Fruit fly (Drosophila melanogaster) whole organism, prepupa: Measurements from ENCODE around the gene CG32187.

Experiments
- Blimp-1 ChIP-seq: fragments of 200-800 bp; sonication (Bioruptor generic); optimal IDR thresholded peaks from 3 replicates; lab custom pipeline; 2017; ENCODE audit warnings: missing biosample characterization, missing genetic modification characterization, mild to moderate bottlenecking, moderate library complexity, missing genetic modification reagents
- CG10631 ChIP-seq: fragments of 200-800 bp; sonication (Bioruptor generic); optimal IDR thresholded peaks from 2 replicates; lab custom pipeline; 2016; ENCODE audit warnings: missing biosample characterization, missing genetic modification characterization
- CG11294 ChIP-seq: fragments of 200-800 bp; sonication (Bioruptor generic); IDR thresholded peaks from 2 replicates; pipeline ENCODE4 v1.3.6; 2022; ENCODE audit warnings: missing biosample characterization, missing genetic modification characterization
- CG11762 ChIP-seq: fragments of 200-800 bp; sonication (Bioruptor generic); optimal IDR thresholded peaks from 3 replicates; lab custom pipeline; 2016; ENCODE audit warnings: missing biosample characterization, missing genetic modification characterization; ENCODE audit not compliant: insufficient read depth
- CG15336 ChIP-seq: fragments of 200-800 bp; sonication (Bioruptor generic); IDR thresholded peaks from 2 replicates; pipeline ENCODE4 v1.3.6; 2022; ENCODE audit warnings: missing biosample characterization, missing genetic modification characterization
- CG1621 ChIP-seq: fragments of 200-800 bp; sonication (Bioruptor generic); optimal IDR thresholded peaks from 3 replicates; lab custom pipeline; 2018; ENCODE audit warnings: missing biosample characterization, mild to moderate bottlenecking, missing genetic modification characterization
- CG16779 ChIP-seq: fragments of 200-800 bp; sonication (Bioruptor generic); optimal IDR thresholded peaks from 3 replicates; lab custom pipeline; 2017; ENCODE audit warnings: missing biosample characterization, mild to moderate bottlenecking, missing genetic modification characterization
- CG31627 ChIP-seq: fragments of 200-800 bp; sonication (Bioruptor generic); optimal IDR thresholded peaks from 3 replicates; lab custom pipeline; 2016; ENCODE audit warnings: missing biosample characterization, missing genetic modification characterization
- CG3919 ChIP-seq: fragments of 200-800 bp; sonication (Bioruptor generic); optimal IDR thresholded peaks from 3 replicates; lab custom pipeline; 2016; ENCODE audit warnings: missing biosample characterization, missing genetic modification characterization
- CG4318 ChIP-seq: fragments of 200-800 bp; sonication (Bioruptor generic); optimal IDR thresholded peaks from 3 replicates; lab custom pipeline; 2017; ENCODE audit warnings: missing biosample characterization, mild to moderate bottlenecking, missing genetic modification characterization
- CG6163 ChIP-seq: fragments of 200-800 bp; sonication (Bioruptor generic); IDR thresholded peaks from 3 replicates; pipeline ENCODE4 v1.3.6; 2022; ENCODE audit warnings: missing biosample characterization, missing genetic modification characterization
- CG6276 ChIP-seq: fragments of 200-800 bp; sonication (Bioruptor generic); optimal IDR thresholded peaks from 2 replicates; lab custom pipeline; 2017; ENCODE audit warnings: missing biosample characterization, mild to moderate bottlenecking, missing genetic modification characterization
- CG7368 ChIP-seq: fragments of 200-800 bp; sonication (Bioruptor generic); optimal IDR thresholded peaks from 3 replicates; lab custom pipeline; 2016; ENCODE audit warnings: missing biosample characterization, missing genetic modification characterization
- CG8119 ChIP-seq: fragments of 200-800 bp; sonication (Bioruptor generic); IDR thresholded peaks from 3 replicates; pipeline ENCODE4 v1.3.6; 2022; ENCODE audit warnings: missing biosample characterization, missing genetic modification characterization
- CG8319 ChIP-seq: fragments of 200-800 bp; sonication (Bioruptor generic); optimal IDR thresholded peaks from 3 replicates; lab custom pipeline; 2016; ENCODE audit warnings: missing biosample characterization, missing genetic modification characterization
- CG8632 ChIP-seq: fragments of 200-800 bp; sonication (Bioruptor generic); optimal IDR thresholded peaks from 3 replicates; lab custom pipeline; 2016; ENCODE audit warnings: missing biosample characterization, missing genetic modification characterization
- CG9139 ChIP-seq: fragments of 200-800 bp; sonication (Bioruptor generic); optimal IDR thresholded peaks from 3 replicates; lab custom pipeline; 2017; ENCODE audit warnings: missing biosample characterization, mild to moderate bottlenecking, missing genetic modification characterization
- Eip75B ChIP-seq: fragments of 200-800 bp; sonication (Bioruptor generic); optimal IDR thresholded peaks from 3 replicates; lab custom pipeline; 2016; ENCODE audit warnings: missing biosample characterization, missing genetic modification characterization
- Eip78C ChIP-seq: fragments of 200-800 bp; sonication (Bioruptor generic); peaks from one replicate; lab custom pipeline; 2016; ENCODE audit warnings: missing biosample characterization, missing genetic modification characterization
- Ets96B ChIP-seq: fragments of 200-800 bp; optimal IDR thresholded peaks from 2 replicates; lab custom pipeline; 2019; ENCODE audit warnings: missing biosample characterization, mild to moderate bottlenecking, missing genetic modification characterization, moderate library complexity
- Lpt ChIP-seq: fragments of 200-800 bp; sonication (Bioruptor generic); optimal IDR thresholded peaks from 3 replicates; lab custom pipeline; 2016; ENCODE audit warnings: missing biosample characterization, missing genetic modification characterization
- OdsH ChIP-seq: fragments of 200-800 bp; sonication (Bioruptor generic); optimal IDR thresholded peaks from 3 replicates; lab custom pipeline; 2016; ENCODE audit warnings: missing biosample characterization, missing genetic modification characterization
- Sox102F ChIP-seq: fragments of 200-800 bp; sonication (Bioruptor generic); optimal IDR thresholded peaks from 2 replicates; lab custom pipeline; 2016; ENCODE audit warnings: missing biosample characterization, mild to moderate bottlenecking, missing genetic modification characterization
- Sox14 ChIP-seq: fragments of 200-800 bp; sonication (Bioruptor generic); optimal IDR thresholded peaks from 3 replicates; lab custom pipeline; 2016; ENCODE audit warnings: missing biosample characterization, missing genetic modification characterization
- Sox15 ChIP-seq: fragments of 200-800 bp; sonication (Bioruptor generic); optimal IDR thresholded peaks from 3 replicates; lab custom pipeline; 2016; ENCODE audit warnings: missing biosample characterization, missing genetic modification characterization
- achi ChIP-seq: fragments of 200-800 bp; sonication (Bioruptor generic); optimal IDR thresholded peaks from 3 replicates; lab custom pipeline; 2016; ENCODE audit warnings: missing biosample characterization, missing genetic modification characterization
- acj6 ChIP-seq: fragments of 200-800 bp; sonication (Bioruptor generic); optimal IDR thresholded peaks from 3 replicates; lab custom pipeline; 2016; ENCODE audit warnings: missing biosample characterization, missing genetic modification characterization
- cyc ChIP-seq: fragments of 200-800 bp; sonication (Bioruptor generic); optimal IDR thresholded peaks from 3 replicates; lab custom pipeline; 2016; ENCODE audit warnings: missing biosample characterization, missing genetic modification characterization
- dac ChIP-seq: fragments of 200-800 bp; sonication (Bioruptor generic); optimal IDR thresholded peaks from 2 replicates; lab custom pipeline; 2017; ENCODE audit warnings: missing biosample characterization, mild to moderate bottlenecking, missing genetic modification characterization
- dsx ChIP-seq: fragments of 200-800 bp; optimal IDR thresholded peaks from 3 replicates; lab custom pipeline; 2019; ENCODE audit warnings: missing biosample characterization, mild to moderate bottlenecking, missing genetic modification characterization, moderate library complexity; ENCODE audit not compliant: poor library complexity, severe bottlenecking
- fkh ChIP-seq: fragments of 200-800 bp; sonication (Bioruptor generic); optimal IDR thresholded peaks from 3 replicates; lab custom pipeline; 2017; ENCODE audit warnings: missing biosample characterization, mild to moderate bottlenecking, missing genetic modification characterization, moderate library complexity
- lz ChIP-seq: fragments of 200-800 bp; sonication (Bioruptor generic); optimal IDR thresholded peaks from 3 replicates; lab custom pipeline; 2016; ENCODE audit warnings: missing biosample characterization, missing genetic modification characterization
- ss ChIP-seq, 2 experiments: fragments of 200-800 bp; sonication (Bioruptor generic); optimal IDR thresholded peaks; 2 replicates in 1 of 2; 3 replicates in 1 of 2; lab custom pipeline; 2017 to 2018; ENCODE audit warnings: mild to moderate bottlenecking in 2 of 2, missing biosample characterization in 2 of 2, missing genetic modification characterization in 2 of 2, moderate library complexity in 1 of 2
- svp ChIP-seq: fragments of 200-800 bp; sonication (Bioruptor generic); peaks from one replicate; lab custom pipeline; 2016; ENCODE audit warnings: missing biosample characterization, missing genetic modification characterization
- vri ChIP-seq: fragments of 200-800 bp; sonication (Bioruptor generic); optimal IDR thresholded peaks from 3 replicates; lab custom pipeline; 2016; ENCODE audit warnings: missing biosample characterization, mild to moderate bottlenecking, missing genetic modification characterization

Gene CG32187

dm6 chr3L:17822784-17823383 is 16.7 kb upstream of the CG32187 start, which contains the start of the genes Ir75c and Grd:
Gene Ir75c, minus strand, starts transcription at chr3L:17822834.
Gene Grd, plus strand, starts transcription at chr3L:17823333.
- no peak for TF ChIP-seq CG9139 (GFP tag; lab: Kevin White, UChicago)
- no peak for TF ChIP-seq dac
- no peak for TF ChIP-seq lz
- TF ChIP-seq CG8119 (GFP tag; lab: Robert Waterston, UW) = no peak
- TF ChIP-seq CG11762 (GFP tag; lab: Kevin White, UChicago) = no peak
- no peak for TF ChIP-seq acj6 (GFP tag; lab: Kevin White, UChicago)
- no peak for TF ChIP-seq Eip75B (GFP tag; lab: Kevin White, UChicago)
- no peak for TF ChIP-seq Sox14 (GFP tag; lab: Kevin White, UChicago)
- no peak for TF ChIP-seq CG1621 (tag; lab: Kevin White, UChicago)
- no peak for TF ChIP-seq CG10631 (GFP tag; lab: Kevin White, UChicago)
- no peak for TF ChIP-seq ss (GFP tag; optimal IDR thresholded peaks at IDR 0.05; lab: Kevin White, UChicago)
- TF ChIP-seq CG8632 = no peak
- no peak for TF ChIP-seq CG11294 (GFP tag; lab: Robert Waterston, UW)

- TF ChIP-seq CG15336 (GFP tag; lab: Robert Waterston, UW) (no peak), Eip78C (GFP tag; lab: Kevin White, UChicago) (no peak), CG1621 (tag; lab: Kevin White, UChicago) (no peak), Sox102F (GFP tag; lab: Kevin White, UChicago) (no peak), CG8319 (GFP tag; lab: Kevin White, UChicago) (no peak), Sox15 (GFP tag; lab: Kevin White, UChicago) (no peak), vri (GFP tag; lab: Kevin White, UChicago) (no peak), CG6163 (GFP tag; lab: Robert Waterston, UW) (no peak), CG7368 (no peak), OdsH (GFP tag; lab: Kevin White, UChicago) (no peak), Eip75B (GFP tag; lab: Kevin White, UChicago) (no peak), dsx (GFP tag; lab: Kevin White, UChicago) (no peak), CG11762 (GFP tag; lab: Kevin White, UChicago) (no peak), CG3919 (GFP tag; lab: Kevin White, UChicago) (no peak)
Observed at dm6 chr3L:17820093-17820492, 13.9 kb upstream of the CG32187 start, which contains the start of gene Ir75b. Gene Ir75b, minus strand, starts transcription at chr3L:17820193.

dm6 chr3L:17817821-17818220 is 11.7 kb upstream of the CG32187 start, which contains the start of gene Ir75a:
Gene Ir75a, minus strand, starts transcription at chr3L:17817921.
- no peak for TF ChIP-seq cyc
- no peak for TF ChIP-seq svp (GFP tag; lab: Kevin White, UChicago)
- TF ChIP-seq Lpt (GFP tag; lab: Kevin White, UChicago) = no peak
- TF ChIP-seq CG9139 (GFP tag; lab: Kevin White, UChicago) = no peak
- no peak for TF ChIP-seq CG6276 (GFP tag; lab: Kevin White, UChicago)
- TF ChIP-seq CG31627 (GFP tag; lab: Kevin White, UChicago) = no peak
- no peak for TF ChIP-seq CG4318 (GFP tag; lab: Kevin White, UChicago)
- no peak for TF ChIP-seq Ets96B (tag; lab: Kevin White, UChicago)
- no peak for TF ChIP-seq achi (GFP tag; lab: Kevin White, UChicago)
- TF ChIP-seq CG16779 (tag; lab: Kevin White, UChicago) = no peak
- TF ChIP-seq Blimp-1 (GFP tag; lab: Kevin White, UChicago) = no peak

dm6 chr3L:17814036-17814435 is 7.9 kb upstream of the CG32187 start, which contains the start of gene Cln3:
Gene Cln3, minus strand, starts transcription at chr3L:17814119.
- TF ChIP-seq fkh (no peak), vri (GFP tag; lab: Kevin White, UChicago) (peak; percentile 75), Blimp-1 (GFP tag; lab: Kevin White, UChicago) (no peak)
